Worm (Caenorhabditis elegans): ENCODE measurements around the gene Y66D12A.1.

ce11 chrIII:11558251-11558650 lies 49.7 kb upstream of the Y66D12A.1 start:
- no peak for TF ChIP-seq nfya-1 (tag; optimal IDR thresholded peaks at IDR 0.05)
- no peak for TF ChIP-seq ahr-1 (tag; optimal IDR thresholded peaks at IDR 0.05)
